Worm (Caenorhabditis elegans): ENCODE measurements around the gene R05A10.1.

The R05A10.1 gene

DNA sequence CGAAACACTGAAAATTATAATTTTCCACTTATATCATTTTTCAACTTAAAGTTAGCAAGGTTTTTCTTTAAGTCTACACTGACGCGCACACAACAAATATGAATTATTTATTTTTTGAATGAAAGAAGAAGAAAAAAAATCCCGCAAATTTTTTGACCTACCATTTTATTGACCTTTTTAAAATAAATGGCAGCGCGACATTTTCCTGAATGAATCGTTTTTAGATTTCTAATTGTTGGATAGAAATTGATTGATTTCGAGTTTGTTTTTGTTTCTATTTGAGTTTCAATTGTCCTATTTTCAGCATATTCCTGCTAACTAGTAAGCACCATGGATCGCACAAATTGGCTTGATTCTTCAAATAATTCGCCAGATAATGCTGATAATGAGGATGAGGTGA lies 11.0 kb downstream of the R05A10.1 start, which contains the start of gene K01G12.3:
Gene K01G12.3 (plus strand): TSS at position 301 of the 400 bp plus-strand sequence.
- TF ChIP-seq him-1 (tag; optimal IDR thresholded peaks at IDR 0.05) (no peak), dao-5 (tag; optimal IDR thresholded peaks at IDR 0.05) (no peak), W03F9.2 (tag; optimal IDR thresholded peaks at IDR 0.05) (no peak)

DNA sequence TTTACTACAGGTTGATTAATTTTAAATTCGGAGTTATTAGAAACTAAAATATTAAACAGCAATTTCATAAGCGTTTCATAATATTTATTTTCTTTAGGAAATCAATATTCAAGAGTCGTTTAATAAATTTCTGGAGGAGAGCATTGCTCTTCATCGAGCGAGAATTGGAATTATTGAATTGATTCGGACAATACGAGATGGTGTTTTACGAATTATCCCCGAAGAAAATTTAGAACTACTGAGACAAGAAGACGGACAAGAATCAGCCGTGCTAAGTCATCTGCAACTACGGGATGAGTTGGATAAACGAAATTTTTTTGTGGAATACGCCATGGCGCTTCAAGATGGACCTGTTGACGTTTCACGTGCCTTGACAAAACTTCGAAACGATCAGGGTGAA lies 12.1 kb downstream of the R05A10.1 start:
- TF ChIP-seq dao-5 (tag; optimal IDR thresholded peaks at IDR 0.05) (no peak), him-1 (tag; optimal IDR thresholded peaks at IDR 0.05) (no peak), W03F9.2 (tag; optimal IDR thresholded peaks at IDR 0.05) (no peak)

DNA sequence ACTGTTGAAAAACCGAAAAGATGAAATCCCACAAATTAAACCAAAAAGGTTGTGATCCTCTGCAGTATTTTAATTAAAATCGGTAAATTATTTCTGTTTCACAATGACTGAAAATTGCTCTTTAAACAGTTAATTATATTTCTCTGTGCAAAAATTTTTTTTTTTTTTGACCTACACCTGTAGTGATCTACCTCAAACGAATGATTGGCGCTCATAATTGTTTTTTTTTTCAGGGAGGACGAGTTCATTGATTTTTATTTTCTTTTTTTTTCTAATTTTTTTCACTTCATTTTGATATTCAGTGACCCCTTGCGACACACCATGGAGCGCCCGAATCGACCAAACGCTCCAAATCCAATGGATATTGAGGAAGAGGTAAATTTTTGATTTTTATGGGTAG lies 14.0 kb downstream of the R05A10.1 start, which contains the start of gene F02H6.2:
Gene F02H6.2 (plus strand): TSS at position 301 of the 400 bp plus-strand sequence.
- no peak for TF ChIP-seq dao-5 (tag; optimal IDR thresholded peaks at IDR 0.05)
- no peak for TF ChIP-seq W03F9.2 (tag; optimal IDR thresholded peaks at IDR 0.05)
- no peak for TF ChIP-seq him-1 (tag; optimal IDR thresholded peaks at IDR 0.05)

DNA sequence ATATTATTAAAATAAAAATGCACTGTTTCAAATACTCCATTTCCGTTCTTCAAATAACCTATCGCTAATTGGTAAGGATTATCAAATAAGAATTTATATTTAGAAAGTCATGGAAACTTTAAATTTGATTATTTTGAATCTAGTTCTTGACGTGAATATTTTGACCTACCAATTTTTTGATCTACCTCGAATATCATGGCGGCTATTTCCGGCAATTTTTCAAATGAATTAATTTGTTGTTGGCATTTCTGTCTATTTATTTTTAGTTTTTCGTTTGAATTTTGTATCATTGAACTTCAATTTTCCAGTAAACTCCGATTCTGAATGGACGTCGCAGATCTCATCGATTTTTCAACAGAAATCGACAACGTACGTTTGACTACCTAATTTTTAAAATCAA lies 21.0 kb downstream of the R05A10.1 start, which contains the start of gene F02H6.3:
Gene F02H6.3 (plus strand): TSS at position 266 of the 400 bp plus-strand sequence.
- TF ChIP-seq him-1 (tag; optimal IDR thresholded peaks at IDR 0.05) (no peak), W03F9.2 (tag; optimal IDR thresholded peaks at IDR 0.05) (no peak), dao-5 (tag; optimal IDR thresholded peaks at IDR 0.05) (no peak)

DNA sequence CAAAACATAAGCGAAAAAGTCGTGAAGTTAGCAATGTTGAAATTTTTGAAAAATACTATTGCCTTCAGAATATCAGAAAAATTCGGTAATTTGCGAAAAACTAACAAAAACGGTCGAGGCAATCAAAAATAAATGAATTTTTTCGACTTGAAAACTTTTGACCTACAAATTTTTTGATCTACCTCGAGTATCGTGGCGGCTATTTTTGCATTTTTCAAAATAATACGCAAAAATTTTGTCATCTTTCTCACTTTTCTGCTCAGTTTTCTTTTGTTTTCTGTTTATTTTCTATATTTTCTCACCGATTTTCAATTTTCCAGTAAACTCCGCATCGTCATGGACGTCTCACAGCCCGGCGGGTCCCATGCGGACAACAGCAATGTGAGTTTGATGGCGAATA lies 33.6 kb downstream of the R05A10.1 start:
- TF ChIP-seq dao-5 (tag; optimal IDR thresholded peaks at IDR 0.05) (no peak), him-1 (tag; optimal IDR thresholded peaks at IDR 0.05) (no peak), W03F9.2 (tag; optimal IDR thresholded peaks at IDR 0.05) (no peak)

DNA sequence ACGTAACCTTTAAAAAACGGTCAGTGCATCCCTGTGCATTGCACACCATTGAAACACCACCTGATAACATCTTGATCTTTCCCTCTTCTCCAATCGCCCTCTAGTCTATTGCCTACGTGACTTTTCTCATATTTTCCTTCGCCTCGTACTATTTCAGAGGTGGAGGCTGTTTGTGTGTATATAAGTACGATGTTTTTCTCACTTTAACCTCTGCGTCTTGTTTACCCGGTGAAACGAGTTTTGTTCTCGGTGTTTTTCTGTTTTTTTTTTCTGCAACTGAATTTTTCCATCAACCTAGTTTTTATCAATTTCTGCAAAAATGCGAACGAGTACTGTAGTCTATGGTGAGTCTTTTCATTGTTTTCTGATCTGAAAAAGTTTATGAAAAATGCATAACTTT lies 37.5 kb downstream of the R05A10.1 start, which contains the start of gene sqrd-1:
Gene sqrd-1 (plus strand): TSS at position 158 of the 400 bp plus-strand sequence.
- no peak for TF ChIP-seq dao-5 (tag; optimal IDR thresholded peaks at IDR 0.05)
- no peak for TF ChIP-seq him-1 (tag; optimal IDR thresholded peaks at IDR 0.05)
- TF ChIP-seq W03F9.2 (tag; optimal IDR thresholded peaks at IDR 0.05), result no peak

DNA sequence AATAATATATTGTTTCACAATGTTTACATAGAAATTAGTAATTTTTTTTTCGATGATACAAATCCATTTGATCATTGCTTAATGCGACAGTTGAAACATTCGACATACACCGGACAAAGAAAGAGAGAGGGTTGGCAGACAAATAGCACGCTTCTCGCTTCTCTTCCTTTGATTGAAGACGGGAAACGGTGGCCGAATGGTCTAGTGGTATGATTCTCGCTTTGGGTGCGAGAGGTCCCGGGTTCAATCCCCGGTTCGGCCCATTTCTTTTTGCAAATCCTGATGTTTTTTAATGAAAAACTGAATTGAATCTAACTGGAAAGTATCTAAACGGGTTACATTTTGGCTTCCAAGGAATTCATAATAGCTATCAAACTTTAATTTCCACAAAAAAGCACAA lies 42.7 kb downstream of the R05A10.1 start:
- peak; percentile 48 for TF ChIP-seq W03F9.2 (tag; optimal IDR thresholded peaks at IDR 0.05)
- TF ChIP-seq dao-5 (tag; optimal IDR thresholded peaks at IDR 0.05), result peak; percentile 14
- TF ChIP-seq him-1 (tag; optimal IDR thresholded peaks at IDR 0.05), result no peak

DNA sequence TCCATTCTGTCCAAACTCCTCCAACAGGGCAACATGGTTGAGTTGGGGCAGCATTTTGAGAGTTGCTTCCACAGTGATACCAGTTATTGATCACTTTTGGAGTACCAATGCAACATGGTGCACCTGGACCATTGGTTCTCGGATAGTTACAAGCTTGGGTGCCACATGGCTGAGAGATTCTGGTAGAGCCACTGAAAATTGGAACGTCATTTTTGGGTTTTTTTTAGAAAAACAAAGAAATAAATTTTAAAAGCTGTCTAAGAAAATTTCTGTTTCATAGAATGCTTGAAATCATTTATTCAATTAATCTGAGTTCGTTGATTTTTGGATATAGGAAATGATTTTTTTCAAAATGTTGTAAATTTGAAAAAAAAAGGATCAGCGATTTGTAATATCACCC lies 45.0 kb downstream of the R05A10.1 start:
- TF ChIP-seq him-1 (tag; optimal IDR thresholded peaks at IDR 0.05), result no peak
- TF ChIP-seq W03F9.2 (tag; optimal IDR thresholded peaks at IDR 0.05), result no peak
- TF ChIP-seq dao-5 (tag; optimal IDR thresholded peaks at IDR 0.05), result no peak

DNA sequence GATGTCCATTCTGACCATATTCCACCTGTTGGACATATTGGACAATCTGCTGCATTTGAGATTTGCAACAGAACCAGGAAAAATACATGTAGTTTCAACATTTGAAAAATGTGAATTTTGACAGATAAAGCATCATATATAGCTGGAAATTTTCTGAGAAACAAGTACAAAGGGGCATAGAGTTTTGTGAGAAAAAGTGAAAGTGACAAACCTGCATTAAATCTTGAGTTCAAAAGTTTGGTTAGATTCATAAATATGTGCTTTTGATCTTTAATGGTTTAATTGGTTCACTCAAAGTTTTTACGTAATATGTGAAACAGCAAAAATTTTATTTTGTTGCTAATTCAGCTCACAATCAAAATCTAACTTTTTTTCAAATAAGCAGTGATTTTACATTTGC lies 45.9 kb downstream of the R05A10.1 start, which contains the start of gene F02H6.7:
Gene F02H6.7 (minus strand): TSS at position 101 of the 400 bp plus-strand sequence.
- no peak for TF ChIP-seq him-1 (tag; optimal IDR thresholded peaks at IDR 0.05)
- TF ChIP-seq dao-5 (tag; optimal IDR thresholded peaks at IDR 0.05), result no peak
- no peak for TF ChIP-seq W03F9.2 (tag; optimal IDR thresholded peaks at IDR 0.05)

DNA sequence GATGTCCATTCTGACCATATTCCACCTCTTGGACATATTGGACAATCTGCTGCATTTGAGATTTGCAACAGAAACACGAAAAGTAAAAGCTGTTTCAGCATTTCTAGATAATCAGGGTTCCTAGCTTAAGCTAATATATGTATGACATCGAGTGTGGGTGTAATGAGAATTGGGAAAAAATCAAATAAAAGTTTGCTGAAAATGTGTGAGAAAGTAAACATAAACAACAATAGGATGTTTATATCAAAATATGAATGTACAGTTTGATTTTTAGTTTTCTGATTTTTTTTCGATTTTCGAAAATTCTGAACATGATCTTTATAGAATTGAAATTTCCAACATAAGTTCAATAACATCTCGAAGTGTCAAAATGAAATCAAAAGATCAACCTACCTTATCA lies 48.6 kb downstream of the R05A10.1 start, which contains the start of gene F02H6.6:
Gene F02H6.6 (minus strand): TSS at position 101 of the 400 bp plus-strand sequence.
- TF ChIP-seq him-1 (tag; optimal IDR thresholded peaks at IDR 0.05), result no peak
- TF ChIP-seq W03F9.2 (tag; optimal IDR thresholded peaks at IDR 0.05), result no peak
- no peak for TF ChIP-seq dao-5 (tag; optimal IDR thresholded peaks at IDR 0.05)

DNA sequence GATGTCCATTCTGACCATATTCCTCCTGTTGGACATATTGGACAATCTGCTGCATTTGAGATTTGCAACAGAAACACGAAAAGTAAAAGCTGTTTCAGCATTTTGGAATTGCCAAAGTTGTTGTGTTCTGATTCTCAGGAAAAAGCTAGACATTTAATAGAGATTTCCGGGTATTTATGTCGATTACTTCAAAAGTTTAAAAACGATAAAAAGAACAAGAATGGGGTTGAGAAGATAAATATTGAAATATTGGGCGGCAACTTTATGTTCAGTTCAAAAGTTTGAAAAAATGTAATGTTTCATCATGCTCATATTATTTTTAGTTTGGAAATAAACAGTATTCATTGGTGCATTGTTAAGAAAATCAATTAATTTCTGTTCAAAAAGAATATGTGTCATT lies 56.8 kb downstream of the R05A10.1 start, which contains the start of gene Y64G10A.1:
Gene Y64G10A.1 (minus strand): TSS at position 101 of the 400 bp plus-strand sequence.
- TF ChIP-seq him-1 (tag; optimal IDR thresholded peaks at IDR 0.05), result no peak
- TF ChIP-seq W03F9.2 (tag; optimal IDR thresholded peaks at IDR 0.05), result no peak
- TF ChIP-seq dao-5 (tag; optimal IDR thresholded peaks at IDR 0.05), result no peak
